Worm (Caenorhabditis elegans) whole organism, midembryonic: Measurements from ENCODE around the gene rgef-1.

Experiments used
- cog-1 ChIP-seq: sonication (generic microtip); optimal IDR thresholded peaks from 2 replicates; lab custom pipeline; 2016; ENCODE audit warnings: missing genetic modification characterization, missing compliant biosample characterization
- flt-1 ChIP-seq: fragments of 200-800 bp; sonication (Bioruptor generic); IDR thresholded peaks from 2 replicates; pipeline ENCODE4 v1.3.6; 2022; ENCODE audit warnings: missing genetic modification characterization, missing compliant biosample characterization
- ref-1 ChIP-seq: fragments of 200-800 bp; sonication (Bioruptor generic); conservative IDR thresholded peaks from 2 replicates; pipeline ENCODE4 v1.3.6; 2022; ENCODE audit warnings: missing genetic modification reagents, missing genetic modification characterization, missing compliant biosample characterization
- tab-1 ChIP-seq: fragments of 200-800 bp; sonication (Bioruptor generic); IDR thresholded peaks from 2 replicates; pipeline ENCODE4 v1.3.6; 2022; ENCODE audit warnings: missing genetic modification characterization, missing compliant biosample characterization
- ztf-23 ChIP-seq: fragments of 200-800 bp; sonication (Bioruptor generic); IDR thresholded peaks from 2 replicates; pipeline ENCODE4 v1.3.6; 2022; ENCODE audit warnings: missing genetic modification reagents, missing genetic modification characterization, missing compliant biosample characterization

- TF ChIP-seq tab-1 (no peak), flt-1 (GFP tag; lab: Robert Waterston, UW) (no peak), ref-1 (GFP tag; lab: Robert Waterston, UW) (no peak), ztf-23 (GFP tag; lab: Robert Waterston, UW) (no peak), cog-1 (tag; lab: Kevin White, UChicago) (no peak)
These were observed 39.8 kb downstream of the rgef-1 start for ce11 chrV:9521697-9522096.
